Fruit fly (Drosophila melanogaster) whole organism, embryonic: ENCODE data around the gene Cpr65Aw.

Experiments
- Aef1 ChIP-seq: fragments of 200-800 bp; sonication (Bioruptor generic); IDR thresholded peaks from 3 replicates; pipeline ENCODE4 v1.3.6; 2022; ENCODE audit warnings: missing biosample characterization, missing genetic modification characterization
- CG10366 ChIP-seq: fragments of 200-800 bp; sonication (Bioruptor generic); IDR thresholded peaks from 2 replicates; pipeline ENCODE4 v1.3.6; 2022; ENCODE audit warnings: missing biosample characterization, missing genetic modification characterization
- CG11560 ChIP-seq: fragments of 200-800 bp; sonication (Bioruptor generic); IDR thresholded peaks from 3 replicates; pipeline ENCODE4 v1.3.6; 2022; ENCODE audit warnings: missing biosample characterization, missing genetic modification characterization
- CG11723 ChIP-seq: fragments of 200-800 bp; sonication (Bioruptor generic); optimal IDR thresholded peaks from 2 replicates; lab custom pipeline; 2017; ENCODE audit warnings: missing biosample characterization, mild to moderate bottlenecking, missing genetic modification characterization
- CG12155 ChIP-seq: fragments of 200-800 bp; sonication (Bioruptor generic); optimal IDR thresholded peaks from 3 replicates; lab custom pipeline; 2016; ENCODE audit warnings: missing biosample characterization, missing genetic modification characterization
- CG12219 ChIP-seq: fragments of 200-800 bp; sonication (Bioruptor generic); optimal IDR thresholded peaks from 3 replicates; lab custom pipeline; 2018; ENCODE audit warnings: missing biosample characterization, mild to moderate bottlenecking, missing genetic modification characterization
- CG1602 ChIP-seq: fragments of 200-800 bp; sonication (Bioruptor generic); optimal IDR thresholded peaks from 3 replicates; lab custom pipeline; 2016; ENCODE audit warnings: missing biosample characterization, missing genetic modification characterization
- CG1603 ChIP-seq: fragments of 200-800 bp; sonication (Bioruptor generic); optimal IDR thresholded peaks from 2 replicates; lab custom pipeline; 2019; ENCODE audit warnings: missing biosample characterization, mild to moderate bottlenecking, missing genetic modification characterization, moderate library complexity
- CG18619 ChIP-seq: fragments of 200-800 bp; sonication (Bioruptor generic); optimal IDR thresholded peaks from 3 replicates; lab custom pipeline; 2017; ENCODE audit warnings: missing biosample characterization, mild to moderate bottlenecking, missing genetic modification characterization
- CG2199 ChIP-seq: fragments of 200-800 bp; sonication (Bioruptor generic); IDR thresholded peaks from 3 replicates; pipeline ENCODE4 v1.3.6; 2022; ENCODE audit warnings: missing biosample characterization, missing genetic modification characterization
- CG2712 ChIP-seq: fragments of 200-800 bp; optimal IDR thresholded peaks from 3 replicates; lab custom pipeline; 2019; ENCODE audit warnings: missing biosample characterization, mild to moderate bottlenecking, missing genetic modification characterization, moderate library complexity
- CG31441 ChIP-seq: fragments of 200-800 bp; sonication (Bioruptor generic); IDR thresholded peaks from 2 replicates; pipeline ENCODE4 v1.3.6; 2022; ENCODE audit warnings: missing biosample characterization, missing genetic modification characterization
- CG3847 ChIP-seq: fragments of 200-800 bp; sonication (Bioruptor generic); IDR thresholded peaks from 2 replicates; pipeline ENCODE4 v1.3.6; 2022; ENCODE audit warnings: missing biosample characterization, missing genetic modification characterization
- CG4820 ChIP-seq: fragments of 200-800 bp; sonication (Bioruptor generic); optimal IDR thresholded peaks from 3 replicates; lab custom pipeline; 2016; ENCODE audit warnings: missing biosample characterization, missing genetic modification characterization
- CG5180 ChIP-seq: fragments of 200-800 bp; sonication (Bioruptor generic); optimal IDR thresholded peaks from 3 replicates; lab custom pipeline; 2017; ENCODE audit warnings: missing biosample characterization, missing genetic modification characterization, mild to moderate bottlenecking, moderate library complexity, missing genetic modification reagents
- CG7372 ChIP-seq: fragments of 200-800 bp; sonication (Bioruptor generic); IDR thresholded peaks from 2 replicates; pipeline ENCODE4 v1.3.6; 2022; ENCODE audit warnings: missing biosample characterization, missing genetic modification characterization
- CG7745 ChIP-seq: fragments of 200-800 bp; sonication (Bioruptor generic); optimal IDR thresholded peaks from 2 replicates; lab custom pipeline; 2018; ENCODE audit warnings: missing biosample characterization, mild to moderate bottlenecking, missing genetic modification characterization, moderate library complexity
- CG8089 ChIP-seq: fragments of 200-800 bp; sonication (Bioruptor generic); optimal IDR thresholded peaks from 3 replicates; lab custom pipeline; 2016; ENCODE audit warnings: missing biosample characterization, missing genetic modification characterization
- CG9437 ChIP-seq: fragments of 200-800 bp; sonication (Bioruptor generic); optimal IDR thresholded peaks from 2 replicates; lab custom pipeline; 2018; ENCODE audit warnings: missing biosample characterization, mild to moderate bottlenecking, missing genetic modification characterization
- CTCF ChIP-seq: fragments of 200-800 bp; sonication (Bioruptor generic); optimal IDR thresholded peaks from 2 replicates; lab custom pipeline; 2017; ENCODE audit warnings: missing biosample characterization, mild to moderate bottlenecking, missing genetic modification characterization, moderate library complexity
- D ChIP-seq, 2 experiments: fragments of 200-800 bp in 1 of 2; fragments of >200 bp in 1 of 2; sonication (Bioruptor generic) in 1 of 2; optimal IDR thresholded peaks; 2 replicates in 1 of 2; 3 replicates in 1 of 2; lab custom pipeline; 2017; ENCODE audit warnings: mild to moderate bottlenecking in 1 of 2, missing biosample characterization in 1 of 2, missing genetic modification characterization in 1 of 2, missing genetic modification reagents in 1 of 2
- Doc3 ChIP-seq: fragments of 200-800 bp; sonication (Bioruptor generic); IDR thresholded peaks from 3 replicates; pipeline ENCODE4 v1.3.6; 2022; ENCODE audit warnings: missing biosample characterization, missing genetic modification characterization; ENCODE audit not compliant: partially characterized antibody
- Fer2 ChIP-seq: fragments of 200-800 bp; sonication (Bioruptor generic); optimal IDR thresholded peaks from 2 replicates; lab custom pipeline; 2018; ENCODE audit warnings: missing biosample characterization, mild to moderate bottlenecking, missing genetic modification characterization, moderate library complexity
- GATAe ChIP-seq: fragments of 200-800 bp; sonication (Bioruptor generic); conservative IDR thresholded peaks from 2 replicates; pipeline ENCODE4 v1.3.6; 2022; ENCODE audit warnings: missing biosample characterization, missing genetic modification characterization
- Gsc ChIP-seq: fragments of 200-800 bp; sonication (Bioruptor generic); IDR thresholded peaks from 2 replicates; pipeline ENCODE4 v1.3.6; 2022; ENCODE audit warnings: missing biosample characterization, missing genetic modification characterization
- Hsf ChIP-seq: fragments of 200-800 bp; sonication (Bioruptor generic); optimal IDR thresholded peaks from 3 replicates; lab custom pipeline; 2016; ENCODE audit warnings: missing biosample characterization, missing genetic modification characterization
- PHDP ChIP-seq: fragments of 200-800 bp; sonication (Bioruptor generic); optimal IDR thresholded peaks from 3 replicates; lab custom pipeline; 2018; ENCODE audit warnings: missing biosample characterization, mild to moderate bottlenecking, missing genetic modification characterization, moderate library complexity
- Sry-δ ChIP-seq: fragments of 200-800 bp; sonication (Bioruptor generic); optimal IDR thresholded peaks from 2 replicates; lab custom pipeline; 2016; ENCODE audit warnings: missing biosample characterization, missing genetic modification characterization
- Usf ChIP-seq: fragments of 200-800 bp; sonication (Bioruptor generic); optimal IDR thresholded peaks from 2 replicates; lab custom pipeline; 2017; ENCODE audit warnings: missing genotype, missing biosample characterization, missing genetic modification characterization
- amos ChIP-seq: fragments of 200-800 bp; sonication (Bioruptor generic); IDR thresholded peaks from 2 replicates; pipeline ENCODE4 v1.3.6; 2022; ENCODE audit warnings: missing biosample characterization, missing genetic modification characterization; ENCODE audit not compliant: partially characterized antibody
- cas ChIP-seq: fragments of 200-800 bp; sonication (Bioruptor generic); IDR thresholded peaks from 2 replicates; pipeline ENCODE4 v1.3.6; 2022; ENCODE audit warnings: missing biosample characterization, missing genetic modification characterization
- crc ChIP-seq: fragments of 200-800 bp; sonication (Bioruptor generic); optimal IDR thresholded peaks from 2 replicates; lab custom pipeline; 2016; ENCODE audit warnings: missing biosample characterization, missing genetic modification characterization
- da ChIP-seq: fragments of 200-800 bp; sonication (Bioruptor generic); optimal IDR thresholded peaks from 2 replicates; lab custom pipeline; 2016; ENCODE audit warnings: missing biosample characterization, missing genetic modification characterization
- ems ChIP-seq: fragments of 200-800 bp; sonication (Bioruptor generic); optimal IDR thresholded peaks from 3 replicates; lab custom pipeline; 2016; ENCODE audit warnings: missing biosample characterization, missing genetic modification characterization
- gem ChIP-seq: fragments of 200-800 bp; sonication (Bioruptor generic); optimal IDR thresholded peaks from 2 replicates; lab custom pipeline; 2019; ENCODE audit warnings: missing biosample characterization, mild to moderate bottlenecking, missing genetic modification characterization, moderate library complexity
- gfzf ChIP-seq: fragments of 200-800 bp; sonication (Bioruptor generic); optimal IDR thresholded peaks from 2 replicates; lab custom pipeline; 2016; ENCODE audit warnings: missing biosample characterization, mild to moderate bottlenecking, missing genetic modification characterization, moderate library complexity
- grau ChIP-seq: fragments of 200-800 bp; optimal IDR thresholded peaks from 3 replicates; lab custom pipeline; 2019; ENCODE audit warnings: missing biosample characterization, mild to moderate bottlenecking, missing genetic modification characterization, moderate library complexity
- ken ChIP-seq: fragments of 200-800 bp; sonication (Bioruptor generic); IDR thresholded peaks from 3 replicates; pipeline ENCODE4 v1.3.6; 2022; ENCODE audit warnings: missing biosample characterization, missing genetic modification characterization
- oc ChIP-seq: fragments of 200-800 bp; sonication (Bioruptor generic); optimal IDR thresholded peaks from 2 replicates; lab custom pipeline; 2018; ENCODE audit warnings: missing biosample characterization, mild to moderate bottlenecking, missing genetic modification characterization, moderate library complexity
- pb ChIP-seq: fragments of 200-800 bp; sonication (Bioruptor generic); optimal IDR thresholded peaks from 3 replicates; lab custom pipeline; 2016; ENCODE audit warnings: missing biosample characterization, missing genetic modification characterization
- rib ChIP-seq: fragments of 200-800 bp; sonication (Bioruptor generic); IDR thresholded peaks from 2 replicates; pipeline ENCODE4 v1.3.6; 2022; ENCODE audit warnings: missing biosample characterization, missing genetic modification characterization
- sr ChIP-seq: fragments of 200-800 bp; sonication (Bioruptor generic); IDR thresholded peaks from 3 replicates; pipeline ENCODE4 v1.3.6; 2022; ENCODE audit warnings: missing biosample characterization, missing genetic modification characterization
- stc ChIP-seq: fragments of 200-800 bp; sonication (Bioruptor generic); IDR thresholded peaks from 2 replicates; pipeline ENCODE4 v1.3.6; 2022; ENCODE audit warnings: missing biosample characterization, missing genetic modification characterization
- sug ChIP-seq: fragments of 200-800 bp; optimal IDR thresholded peaks from 2 replicates; lab custom pipeline; 2019; ENCODE audit warnings: missing biosample characterization, mild to moderate bottlenecking, missing genetic modification characterization, moderate library complexity
- tio ChIP-seq: fragments of 200-800 bp; sonication (Bioruptor generic); optimal IDR thresholded peaks from 2 replicates; lab custom pipeline; 2017; ENCODE audit warnings: missing biosample characterization, missing genetic modification characterization, inconsistent platforms
- trh ChIP-seq: fragments of 200-800 bp; sonication (Bioruptor generic); optimal IDR thresholded peaks from 2 replicates; lab custom pipeline; 2016; ENCODE audit warnings: missing biosample characterization, missing genetic modification characterization
- vvl ChIP-seq: fragments of 200-800 bp; sonication (Bioruptor generic); IDR thresholded peaks from 2 replicates; pipeline ENCODE4 v1.3.6; 2022; ENCODE audit warnings: missing biosample characterization, missing genetic modification characterization
- zen ChIP-seq: fragments of 200-800 bp; sonication (Bioruptor generic); optimal IDR thresholded peaks from 3 replicates; lab custom pipeline; 2018; ENCODE audit warnings: missing biosample characterization, mild to moderate bottlenecking, missing genetic modification characterization, moderate library complexity

Cpr65Aw gene

DNA sequence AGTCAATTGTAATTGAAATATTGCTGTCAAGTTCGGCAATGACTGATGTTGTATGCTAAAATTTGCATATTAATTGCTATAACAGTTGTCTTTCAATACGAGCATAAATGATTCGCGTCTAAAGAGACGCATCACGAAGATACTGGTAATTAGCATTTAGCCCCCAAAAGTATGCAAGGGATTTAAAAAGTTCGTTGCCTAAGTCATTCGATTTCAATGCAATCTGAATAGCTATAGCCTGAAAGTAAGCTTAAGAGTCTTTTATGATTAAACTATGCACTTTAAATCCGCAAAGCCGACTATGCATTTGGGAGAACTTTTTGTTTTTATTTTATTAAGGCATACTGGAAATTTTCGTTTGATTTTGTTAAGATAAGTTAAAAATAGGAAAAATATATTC, 12.6 kb downstream of the Cpr65Aw start (continued):
- TF ChIP-seq amos (GFP tag; lab: Robert Waterston, UW): peak; percentile 12; the same call in 1 of the 2 replicates
- TF ChIP-seq CG1603 (tag; lab: Kevin White, UChicago): no peak
- TF ChIP-seq oc (tag; lab: Kevin White, UChicago): no peak
- no peak for TF ChIP-seq grau (tag; lab: Kevin White, UChicago)
- peak; percentile 63 for TF ChIP-seq zen
- no peak for TF ChIP-seq gem (tag; lab: Kevin White, UChicago)
- TF ChIP-seq vvl (GFP tag; lab: Robert Waterston, UW): peak; percentile 84
- TF ChIP-seq sr: no peak

dm6 chr3L:6125409-6125689, 16.9 kb downstream of the Cpr65Aw start:
- TF ChIP-seq CG2712 (tag; lab: Kevin White, UChicago): no peak
- peak; percentile 60 for TF ChIP-seq D (optimal IDR thresholded peaks at IDR 0.05; lab: Kevin White, UChicago)
- no peak for TF ChIP-seq D (GFP tag; optimal IDR thresholded peaks at IDR 0.05; lab: Kevin White, UChicago)
- no peak for TF ChIP-seq Aef1
- TF ChIP-seq tio (GFP tag; lab: Kevin White, UChicago): no peak
- TF ChIP-seq Doc3 (GFP tag; lab: Robert Waterston, UW): no peak
- TF ChIP-seq CG5180 (GFP tag; lab: Kevin White, UChicago): peak; percentile 75

DNA sequence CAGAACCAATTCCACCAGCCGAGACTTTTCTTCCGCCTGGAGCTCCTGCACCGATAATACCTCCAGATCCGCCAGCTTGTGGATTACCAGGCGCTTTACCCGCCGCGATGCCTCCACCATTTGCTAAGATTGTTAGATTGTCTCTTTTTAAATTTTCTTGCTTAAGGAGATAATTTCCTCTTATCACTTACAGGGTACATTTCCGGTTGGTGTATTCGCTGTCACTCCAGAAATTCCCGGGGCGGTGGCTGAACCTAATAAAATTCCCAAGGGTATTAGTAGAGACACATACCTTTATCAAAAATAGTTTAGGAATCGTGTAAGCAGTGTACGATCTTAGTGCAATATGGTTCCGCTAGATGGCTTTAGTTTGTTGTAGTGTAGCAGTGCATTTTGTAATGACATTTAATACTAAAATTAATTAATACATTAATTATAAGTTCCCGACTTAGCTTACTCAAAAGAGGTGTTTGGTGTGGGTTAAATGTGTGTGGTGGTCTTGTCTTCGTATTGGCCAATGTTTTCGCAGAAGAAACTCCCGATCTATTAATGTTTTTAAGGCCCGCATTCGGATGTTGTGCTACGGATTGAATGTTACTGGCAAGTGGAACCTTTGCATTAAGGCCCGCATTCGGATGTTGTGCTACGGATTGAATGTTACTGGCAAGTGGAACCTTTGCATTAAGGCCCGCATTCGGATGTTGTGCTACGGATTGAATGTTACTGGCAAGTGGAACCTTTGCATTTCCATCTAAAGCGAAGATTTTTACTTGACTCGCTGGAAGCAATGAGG, 17.4 kb downstream of the Cpr65Aw start:
- TF ChIP-seq Gsc (GFP tag; lab: Robert Waterston, UW): no peak
- peak; percentile 53 for TF ChIP-seq Hsf
- TF ChIP-seq da: peak; percentile 43
- peak; percentile 83 for TF ChIP-seq CG7372
- peak; percentile 20 for TF ChIP-seq Fer2 (tag; lab: Kevin White, UChicago)
- TF ChIP-seq CG3847 (GFP tag; lab: Robert Waterston, UW): peak; percentile 67
- TF ChIP-seq cas (GFP tag; lab: Robert Waterston, UW): no peak
- peak; percentile 80 for TF ChIP-seq CG31441 (GFP tag; lab: Robert Waterston, UW)
- peak; percentile 40 for TF ChIP-seq CG11723 (GFP tag; lab: Kevin White, UChicago)
- peak; percentile 31 for TF ChIP-seq Sry-δ (GFP tag; lab: Kevin White, UChicago)
- no peak for TF ChIP-seq CG1602
- TF ChIP-seq CG12155 (GFP tag; lab: Kevin White, UChicago): peak; percentile 59
- TF ChIP-seq CG12219 (GFP tag; lab: Kevin White, UChicago): peak; percentile 76
- TF ChIP-seq CG2199 (GFP tag; lab: Robert Waterston, UW): peak; percentile 75; the same call in 2 of the 3 replicates
- peak; percentile 47 for TF ChIP-seq CG4820 (GFP tag; lab: Kevin White, UChicago)
- TF ChIP-seq rib: no peak
- peak; percentile 75 for TF ChIP-seq CG18619 (GFP tag; lab: Kevin White, UChicago)
- TF ChIP-seq stc (GFP tag; lab: Robert Waterston, UW): peak; percentile 89
- TF ChIP-seq CG7745 (tag; lab: Kevin White, UChicago): no peak
- TF ChIP-seq ems (GFP tag; lab: Kevin White, UChicago): peak; percentile 65
- peak; percentile 34 for TF ChIP-seq CG9437 (GFP tag; lab: Kevin White, UChicago)
- TF ChIP-seq CTCF (GFP tag; lab: Kevin White, UChicago): peak; percentile 91
- peak; percentile 63 for TF ChIP-seq crc (GFP tag; lab: Kevin White, UChicago)
- peak; percentile 26 for TF ChIP-seq gfzf (GFP tag; lab: Kevin White, UChicago)
- TF ChIP-seq ken (GFP tag; lab: Robert Waterston, UW): peak; percentile 82
- peak; percentile 59 for TF ChIP-seq CG8089
- TF ChIP-seq pb (GFP tag; lab: Kevin White, UChicago): peak; percentile 84
- TF ChIP-seq PHDP (tag; lab: Kevin White, UChicago): peak; percentile 73
- TF ChIP-seq GATAe: no peak
- no peak for TF ChIP-seq CG11560
- peak; percentile 6 for TF ChIP-seq Usf (GFP tag; lab: Kevin White, UChicago)
- no peak for TF ChIP-seq sug (tag; lab: Kevin White, UChicago)
- peak; percentile 72 for TF ChIP-seq CG10366
- peak; percentile 30 for TF ChIP-seq trh (GFP tag; lab: Kevin White, UChicago)
